Fruit fly (Drosophila melanogaster): ENCODE data around the gene CG32202.

The CG32202 gene

dm6 chr3L:18653737-18654136 lies 28.2 kb upstream of the CG32202 start:
- TF ChIP-seq Jra (GFP tag; optimal IDR thresholded peaks at IDR 0.05): no peak

DNA sequence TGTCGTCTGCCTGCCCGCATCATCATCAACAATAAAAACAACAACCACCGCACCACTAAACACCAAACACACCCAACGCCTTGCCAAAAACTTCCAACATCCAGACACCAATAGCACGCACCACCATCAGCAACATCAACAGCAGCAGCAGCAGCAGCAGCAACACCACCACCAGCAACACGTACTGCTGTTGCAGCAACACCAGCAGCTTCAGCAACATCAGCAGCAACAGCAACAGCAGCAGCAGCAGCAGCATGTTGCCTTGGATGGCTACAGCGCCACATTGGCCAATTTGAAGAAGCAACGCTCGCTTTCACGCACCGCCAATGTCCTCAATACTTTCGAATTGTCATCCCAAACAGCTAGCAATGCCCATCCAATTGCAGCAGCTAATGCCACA lies 16.4 kb upstream of the CG32202 start:
- TF ChIP-seq Dfd (GFP tag; optimal IDR thresholded peaks at IDR 0.05): peak; percentile 92
- no peak for TF ChIP-seq dmrt93B (GFP tag; optimal IDR thresholded peaks at IDR 0.05)

dm6 chr3L:18667115-18667514 lies 14.9 kb upstream of the CG32202 start, which contains the start of gene CG42495:
TSS of gene CG42495 (plus strand) at chr3L:18667361.
- TF ChIP-seq Abd-B (GFP tag; optimal IDR thresholded peaks at IDR 0.05) (no peak), Hnf4 (GFP tag; optimal IDR thresholded peaks at IDR 0.05) (no peak), Hr83 (GFP tag; optimal IDR thresholded peaks at IDR 0.05; ENCODE audit: poor library complexity, severe bottlenecking) (peak; percentile 21), sv (GFP tag; optimal IDR thresholded peaks at IDR 0.05) (no peak), Rel (GFP tag; optimal IDR thresholded peaks at IDR 0.05) (no peak), Rel (tag; optimal IDR thresholded peaks at IDR 0.05) (peak; percentile 5), woc (GFP tag; optimal IDR thresholded peaks at IDR 0.05) (no peak), Vsx2 (GFP tag; optimal IDR thresholded peaks at IDR 0.05; ENCODE audit: partially characterized antibody) (no peak), Hr78 (GFP tag; optimal IDR thresholded peaks at IDR 0.05) (no peak), foxo (GFP tag; optimal IDR thresholded peaks at IDR 0.05) (no peak), N (GFP tag; optimal IDR thresholded peaks at IDR 0.05) (no peak), h (GFP tag; optimal IDR thresholded peaks at IDR 0.05) (no peak), OdsH (GFP tag; optimal IDR thresholded peaks at IDR 0.05) (no peak), fru (GFP tag; optimal IDR thresholded peaks at IDR 0.05) (peak; percentile 100), Jra (GFP tag; optimal IDR thresholded peaks at IDR 0.05) (no peak), Sp1 (GFP tag; optimal IDR thresholded peaks at IDR 0.05) (no peak), dmrt93B (GFP tag; optimal IDR thresholded peaks at IDR 0.05) (no peak), lola (GFP tag; optimal IDR thresholded peaks at IDR 0.05) (no peak), CG32264 (GFP tag; optimal IDR thresholded peaks at IDR 0.05) (no peak), sage (GFP tag; optimal IDR thresholded peaks at IDR 0.05) (no peak), Myc (optimal IDR thresholded peaks at IDR 0.05) (peak; percentile 71), usp (GFP tag; optimal IDR thresholded peaks at IDR 0.05) (no peak), dsf (GFP tag; optimal IDR thresholded peaks at IDR 0.05; ENCODE audit: borderline replicate concordance) (no peak), jim (GFP tag; optimal IDR thresholded peaks at IDR 0.05) (no peak)

DNA sequence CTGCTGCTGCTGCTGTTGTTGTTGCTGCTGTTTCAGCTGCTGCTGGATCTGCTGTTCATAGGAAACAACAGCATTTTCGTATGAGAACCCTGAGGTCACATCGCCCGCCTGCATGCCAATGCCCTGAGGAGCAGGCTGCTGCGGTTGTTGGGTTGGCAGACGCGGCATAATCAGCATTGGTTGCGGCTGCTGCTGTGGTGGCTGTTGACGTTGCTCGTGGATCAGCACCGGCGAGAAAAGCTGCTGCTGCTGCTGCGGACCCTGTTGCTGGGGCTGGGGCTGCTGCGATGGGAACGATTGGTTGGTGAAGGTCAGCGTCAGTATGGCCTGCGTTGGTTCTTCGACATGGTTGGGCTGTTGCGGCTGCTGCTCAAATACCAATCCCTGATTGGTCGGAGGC lies 12.1 kb upstream of the CG32202 start:
- TF ChIP-seq Dfd (GFP tag; optimal IDR thresholded peaks at IDR 0.05) (no peak), brk (GFP tag; optimal IDR thresholded peaks at IDR 0.05) (no peak), woc (GFP tag; optimal IDR thresholded peaks at IDR 0.05) (no peak), OdsH (GFP tag; optimal IDR thresholded peaks at IDR 0.05) (no peak), sage (GFP tag; optimal IDR thresholded peaks at IDR 0.05) (no peak), tai (GFP tag; optimal IDR thresholded peaks at IDR 0.05) (no peak)

- TF ChIP-seq Rel (GFP tag; optimal IDR thresholded peaks at IDR 0.05) (no peak), Rel (tag; optimal IDR thresholded peaks at IDR 0.05) (peak; percentile 60), lola (GFP tag; optimal IDR thresholded peaks at IDR 0.05) (no peak), Sp1 (GFP tag; optimal IDR thresholded peaks at IDR 0.05) (peak; percentile 52), Vsx2 (GFP tag; optimal IDR thresholded peaks at IDR 0.05; ENCODE audit: partially characterized antibody) (no peak), CG9705 (GFP tag; optimal IDR thresholded peaks at IDR 0.05) (peak; percentile 41), woc (GFP tag; optimal IDR thresholded peaks at IDR 0.05) (peak; percentile 5), Jra (GFP tag; optimal IDR thresholded peaks at IDR 0.05) (peak; percentile 42), GATAd (GFP tag; optimal IDR thresholded peaks at IDR 0.05) (no peak), brk (GFP tag; optimal IDR thresholded peaks at IDR 0.05) (peak; percentile 8), HLH106 (tag; optimal IDR thresholded peaks at IDR 0.05) (peak; percentile 40), sage (GFP tag; optimal IDR thresholded peaks at IDR 0.05) (no peak), br (GFP tag; optimal IDR thresholded peaks at IDR 0.05) (peak; percentile 76), foxo (GFP tag; optimal IDR thresholded peaks at IDR 0.05) (peak in 1 of 2 experiments; percentile 73), psq (GFP tag; optimal IDR thresholded peaks at IDR 0.05) (peak; percentile 68), fru (GFP tag; optimal IDR thresholded peaks at IDR 0.05) (peak; percentile 64), rgr (GFP tag; optimal IDR thresholded peaks at IDR 0.05) (peak; percentile 77), h (GFP tag; optimal IDR thresholded peaks at IDR 0.05) (peak; percentile 75), dmrt93B (GFP tag; optimal IDR thresholded peaks at IDR 0.05) (no peak), Hr78 (GFP tag; optimal IDR thresholded peaks at IDR 0.05) (no peak), sv (GFP tag; optimal IDR thresholded peaks at IDR 0.05) (no peak), OdsH (GFP tag; optimal IDR thresholded peaks at IDR 0.05) (peak; percentile 63), Mio (GFP tag; optimal IDR thresholded peaks at IDR 0.05) (no peak), ey (GFP tag; optimal IDR thresholded peaks at IDR 0.05) (peak; percentile 53), Hr83 (GFP tag; optimal IDR thresholded peaks at IDR 0.05; ENCODE audit: poor library complexity, severe bottlenecking) (peak; percentile 58), CG32264 (GFP tag; optimal IDR thresholded peaks at IDR 0.05) (peak; percentile 25)
These were observed 9.8 kb upstream of the CG32202 start for dm6 chr3L:18672203-18672602.
